Fruit fly (Drosophila melanogaster) whole organism, embryonic: ENCODE measurements around the gene CG5697.

Source experiments
- Ada2b ChIP-seq: fragments of 200-800 bp; sonication (Bioruptor generic); IDR thresholded peaks from 2 replicates; pipeline ENCODE4 v1.3.6; 2022; ENCODE audit warnings: missing biosample characterization, missing genetic modification characterization
- CG11247 ChIP-seq: fragments of 200-800 bp; sonication (Bioruptor generic); IDR thresholded peaks from 2 replicates; pipeline ENCODE4 v1.3.6; 2022; ENCODE audit warnings: missing biosample characterization, missing genetic modification characterization
- CG11696 ChIP-seq: fragments of 200-800 bp; sonication (Bioruptor generic); IDR thresholded peaks from 2 replicates; pipeline ENCODE4 v1.3.6; 2022; ENCODE audit warnings: missing biosample characterization, missing genetic modification characterization
- CG12155 ChIP-seq: fragments of 200-800 bp; sonication (Bioruptor generic); optimal IDR thresholded peaks from 3 replicates; lab custom pipeline; 2016; ENCODE audit warnings: missing biosample characterization, missing genetic modification characterization
- CG12299 ChIP-seq: fragments of 200-800 bp; sonication (Bioruptor generic); optimal IDR thresholded peaks from 2 replicates; lab custom pipeline; 2018; ENCODE audit warnings: missing biosample characterization, mild to moderate bottlenecking, missing genetic modification characterization
- CG12659 ChIP-seq: fragments of 200-800 bp; sonication (Bioruptor generic); optimal IDR thresholded peaks from 3 replicates; lab custom pipeline; 2017; ENCODE audit warnings: mild to moderate bottlenecking, missing biosample characterization, missing genetic modification reagents, missing genetic modification characterization
- CG12942 ChIP-seq: fragments of 200-800 bp; sonication (Bioruptor generic); optimal IDR thresholded peaks from 3 replicates; lab custom pipeline; 2016; ENCODE audit warnings: missing biosample characterization, missing genetic modification characterization
- CG14965 ChIP-seq: fragments of 200-800 bp; sonication (Bioruptor generic); optimal IDR thresholded peaks from 2 replicates; lab custom pipeline; 2016; ENCODE audit warnings: missing biosample characterization, missing genetic modification characterization, borderline replicate concordance
- CG16813 ChIP-seq: fragments of 200-800 bp; sonication (Bioruptor generic); IDR thresholded peaks from 3 replicates; pipeline ENCODE4 v1.3.6; 2022; ENCODE audit warnings: missing biosample characterization, missing genetic modification characterization; ENCODE audit not compliant: partially characterized antibody
- CG16815 ChIP-seq: fragments of 200-800 bp; sonication (Bioruptor generic); optimal IDR thresholded peaks from 3 replicates; lab custom pipeline; 2017; ENCODE audit warnings: missing biosample characterization, mild to moderate bottlenecking, missing genetic modification characterization
- CG1792 ChIP-seq: fragments of 200-800 bp; sonication (Bioruptor generic); optimal IDR thresholded peaks from 2 replicates; lab custom pipeline; 2016; ENCODE audit warnings: missing biosample characterization, missing genetic modification characterization
- CG18262 ChIP-seq: fragments of 200-800 bp; optimal IDR thresholded peaks from 3 replicates; lab custom pipeline; 2019; ENCODE audit warnings: missing biosample characterization, mild to moderate bottlenecking, missing genetic modification characterization, moderate library complexity
- CG18619 ChIP-seq: fragments of 200-800 bp; sonication (Bioruptor generic); optimal IDR thresholded peaks from 3 replicates; lab custom pipeline; 2017; ENCODE audit warnings: missing biosample characterization, mild to moderate bottlenecking, missing genetic modification characterization
- CG2116 ChIP-seq: fragments of 200-800 bp; sonication (Bioruptor generic); optimal IDR thresholded peaks from 3 replicates; lab custom pipeline; 2018; ENCODE audit warnings: missing biosample characterization, mild to moderate bottlenecking, missing genetic modification characterization
- CG2199 ChIP-seq: fragments of 200-800 bp; sonication (Bioruptor generic); IDR thresholded peaks from 3 replicates; pipeline ENCODE4 v1.3.6; 2022; ENCODE audit warnings: missing biosample characterization, missing genetic modification characterization
- CG31224 ChIP-seq: fragments of 200-800 bp; sonication (Bioruptor generic); IDR thresholded peaks from 2 replicates; pipeline ENCODE4 v1.3.6; 2022; ENCODE audit warnings: missing biosample characterization, missing genetic modification characterization
- CG31365 ChIP-seq: fragments of 200-800 bp; sonication (Bioruptor generic); optimal IDR thresholded peaks from 2 replicates; lab custom pipeline; 2018; ENCODE audit warnings: missing biosample characterization, mild to moderate bottlenecking, missing genetic modification characterization
- CG34224 ChIP-seq: fragments of 200-800 bp; sonication (Bioruptor generic); IDR thresholded peaks from 3 replicates; pipeline ENCODE4 v1.3.6; 2022; ENCODE audit warnings: missing biosample characterization, missing genetic modification characterization; ENCODE audit not compliant: partially characterized antibody
- CG7745 ChIP-seq: fragments of 200-800 bp; sonication (Bioruptor generic); optimal IDR thresholded peaks from 2 replicates; lab custom pipeline; 2018; ENCODE audit warnings: missing biosample characterization, mild to moderate bottlenecking, missing genetic modification characterization, moderate library complexity
- CG9727 ChIP-seq: fragments of 200-800 bp; sonication (Bioruptor generic); optimal IDR thresholded peaks from 3 replicates; lab custom pipeline; 2017; ENCODE audit warnings: missing biosample characterization, mild to moderate bottlenecking, missing genetic modification characterization
- CG9876 ChIP-seq: fragments of 200-800 bp; sonication (Bioruptor generic); optimal IDR thresholded peaks from 2 replicates; lab custom pipeline; 2016; ENCODE audit warnings: missing biosample characterization, missing genetic modification characterization
- Dfd ChIP-seq, 2 experiments: fragments of >200 bp; optimal IDR thresholded peaks; 2 replicates each; lab custom pipeline; 2017; ENCODE audit warnings: missing biosample characterization in 2 of 2, missing genetic modification characterization in 2 of 2
- Dip2 ChIP-seq: fragments of 200-800 bp; sonication (Bioruptor generic); IDR thresholded peaks from 2 replicates; pipeline ENCODE4 v1.3.6; 2022; ENCODE audit warnings: missing biosample characterization, missing genetic modification characterization
- Dll ChIP-seq: fragments of 200-800 bp; sonication (Bioruptor generic); IDR thresholded peaks from 4 replicates; pipeline ENCODE4 v1.3.6; 2022; ENCODE audit warnings: missing biosample characterization, missing genetic modification characterization; ENCODE audit not compliant: partially characterized antibody
- E2f2 ChIP-seq: fragments of 200-800 bp; sonication (Bioruptor generic); IDR thresholded peaks from 2 replicates; pipeline ENCODE4 v1.3.6; 2022; ENCODE audit warnings: missing biosample characterization, missing genetic modification characterization
- Hsf ChIP-seq: fragments of 200-800 bp; sonication (Bioruptor generic); optimal IDR thresholded peaks from 3 replicates; lab custom pipeline; 2016; ENCODE audit warnings: missing biosample characterization, missing genetic modification characterization
- MTF-1 ChIP-seq: fragments of 200-800 bp; sonication (Bioruptor generic); optimal IDR thresholded peaks from 2 replicates; lab custom pipeline; 2018; ENCODE audit warnings: missing biosample characterization, mild to moderate bottlenecking, missing genetic modification characterization, borderline replicate concordance
- Max ChIP-seq: fragments of 200-800 bp; sonication (Bioruptor generic); optimal IDR thresholded peaks from 2 replicates; lab custom pipeline; 2016; ENCODE audit warnings: missing biosample characterization, mild to moderate bottlenecking, missing genetic modification characterization
- NK7.1 ChIP-seq: fragments of 200-800 bp; sonication (Bioruptor generic); optimal IDR thresholded peaks from 3 replicates; lab custom pipeline; 2016; ENCODE audit warnings: missing biosample characterization, missing genetic modification characterization
- Rfx ChIP-seq: fragments of 200-800 bp; sonication (Bioruptor generic); IDR thresholded peaks from 2 replicates; pipeline ENCODE4 v1.3.6; 2022; ENCODE audit warnings: missing biosample characterization, missing genetic modification characterization
- Sin3A ChIP-seq: fragments of >200 bp; optimal IDR thresholded peaks from 2 replicates; lab custom pipeline; 2018
- ato ChIP-seq: fragments of 200-800 bp; sonication (Bioruptor generic); IDR thresholded peaks from 2 replicates; pipeline ENCODE4 v1.3.6; 2022; ENCODE audit warnings: missing biosample characterization, missing genetic modification characterization; ENCODE audit not compliant: partially characterized antibody
- bsh ChIP-seq, 2 experiments: fragments of 200-800 bp; sonication (Bioruptor generic); optimal IDR thresholded peaks; 2 replicates each; lab custom pipeline; 2017 to 2018; ENCODE audit warnings: mild to moderate bottlenecking in 2 of 2, missing biosample characterization in 2 of 2, missing genetic modification characterization in 2 of 2, moderate library complexity in 1 of 2
- btn ChIP-seq: fragments of 200-800 bp; sonication (Bioruptor generic); optimal IDR thresholded peaks from 2 replicates; lab custom pipeline; 2016; ENCODE audit warnings: missing biosample characterization, missing genetic modification characterization
- chm ChIP-seq: fragments of 200-800 bp; sonication (Bioruptor generic); IDR thresholded peaks from 2 replicates; pipeline ENCODE4 v1.3.6; 2022; ENCODE audit warnings: missing biosample characterization, missing genetic modification characterization
- crol ChIP-seq: fragments of 200-800 bp; sonication (Bioruptor generic); IDR thresholded peaks from 2 replicates; pipeline ENCODE4 v1.3.6; 2022; ENCODE audit warnings: missing biosample characterization, missing genetic modification characterization
- da ChIP-seq: fragments of 200-800 bp; sonication (Bioruptor generic); optimal IDR thresholded peaks from 2 replicates; lab custom pipeline; 2016; ENCODE audit warnings: missing biosample characterization, missing genetic modification characterization
- dimm ChIP-seq: fragments of 200-800 bp; sonication (Bioruptor generic); IDR thresholded peaks from 2 replicates; pipeline ENCODE4 v1.3.6; 2022; ENCODE audit warnings: missing biosample characterization, missing genetic modification characterization
- dm ChIP-seq: fragments of 200-800 bp; sonication (Bioruptor generic); optimal IDR thresholded peaks from 3 replicates; lab custom pipeline; 2016; ENCODE audit warnings: missing biosample characterization, missing genetic modification characterization
- dysf ChIP-seq: fragments of 200-800 bp; sonication (Bioruptor generic); IDR thresholded peaks from 3 replicates; pipeline ENCODE4 v1.3.6; 2022; ENCODE audit warnings: missing biosample characterization, missing genetic modification characterization
- emc ChIP-seq: fragments of 200-800 bp; sonication (Bioruptor generic); optimal IDR thresholded peaks from 2 replicates; lab custom pipeline; 2016; ENCODE audit warnings: missing biosample characterization, missing genetic modification characterization
- exex ChIP-seq: fragments of 200-800 bp; sonication (Bioruptor generic); optimal IDR thresholded peaks from 4 replicates; lab custom pipeline; 2018; ENCODE audit warnings: missing biosample characterization, mild to moderate bottlenecking, missing genetic modification characterization, moderate library complexity
- lab ChIP-seq: fragments of 200-800 bp; sonication (Bioruptor generic); optimal IDR thresholded peaks from 3 replicates; lab custom pipeline; 2017; ENCODE audit warnings: missing biosample characterization, missing genetic modification characterization, mild to moderate bottlenecking, moderate library complexity, missing genetic modification reagents
- luna ChIP-seq: fragments of 200-800 bp; sonication (Bioruptor generic); optimal IDR thresholded peaks from 2 replicates; lab custom pipeline; 2016; ENCODE audit warnings: missing biosample characterization, missing genetic modification characterization
- mld ChIP-seq: fragments of 200-800 bp; sonication (Bioruptor generic); IDR thresholded peaks from 3 replicates; pipeline ENCODE4 v1.3.6; 2022; ENCODE audit warnings: missing biosample characterization, missing genetic modification characterization; ENCODE audit not compliant: partially characterized antibody
- otp ChIP-seq: fragments of 200-800 bp; sonication (Bioruptor generic); IDR thresholded peaks from 3 replicates; pipeline ENCODE4, ENCODE4 v1.3.6; 2022; ENCODE audit warnings: missing biosample characterization, missing genetic modification characterization
- sisA ChIP-seq: fragments of 200-800 bp; sonication (Bioruptor generic); IDR thresholded peaks from 2 replicates; pipeline ENCODE4 v1.3.6; 2022; ENCODE audit warnings: missing biosample characterization, missing genetic modification characterization
- unpg ChIP-seq: fragments of 200-800 bp; sonication (Bioruptor generic); optimal IDR thresholded peaks from 3 replicates; lab custom pipeline; 2018; ENCODE audit warnings: missing biosample characterization, mild to moderate bottlenecking, missing genetic modification characterization, moderate library complexity
- zf30C ChIP-seq: fragments of 200-800 bp; sonication (Bioruptor generic); optimal IDR thresholded peaks from 3 replicates; lab custom pipeline; 2018; ENCODE audit warnings: missing biosample characterization, mild to moderate bottlenecking, missing genetic modification characterization

CG5697 gene

dm6 chr3R:21060430-21061245 lies 44.9 kb downstream of the CG5697 start, which contains the start of gene Mvl (continued):
- TF ChIP-seq chm, result peak; percentile 55; the same call in 1 of the 2 replicates
- TF ChIP-seq E2f2 (GFP tag; lab: Robert Waterston, UW), result peak; percentile 82; the same call in 1 of the 2 replicates
- no peak for TF ChIP-seq CG11247 (GFP tag; lab: Robert Waterston, UW)
- no peak for TF ChIP-seq da (GFP tag; lab: Kevin White, UChicago)
- no peak for TF ChIP-seq ato (GFP tag; lab: Robert Waterston, UW)
- TF ChIP-seq Dip2, result no peak
- peak; percentile 46 for TF ChIP-seq dm (GFP tag; lab: Kevin White, UChicago)
- TF ChIP-seq Max (GFP tag; lab: Kevin White, UChicago), result no peak
- TF ChIP-seq CG12942 (GFP tag; lab: Kevin White, UChicago), result no peak
- TF ChIP-seq CG1792, result no peak
- TF ChIP-seq zf30C (GFP tag; lab: Kevin White, UChicago), result peak; percentile 9
- TF ChIP-seq Sin3A (lab: Kevin White, UChicago), result no peak
- TF ChIP-seq otp (GFP tag; lab: Robert Waterston, UW), result no peak
- TF ChIP-seq CG12155 (GFP tag; lab: Kevin White, UChicago), result no peak
- TF ChIP-seq mld (GFP tag; lab: Robert Waterston, UW), result no peak
- TF ChIP-seq Dfd (GFP tag; optimal IDR thresholded peaks at IDR 0.05; lab: Kevin White, UChicago), result no peak
- no peak for TF ChIP-seq CG9727
- TF ChIP-seq btn (GFP tag; lab: Kevin White, UChicago), result no peak
- peak; percentile 18; the same call in 1 of the 2 replicates for TF ChIP-seq Rfx
- no peak for TF ChIP-seq dimm
- TF ChIP-seq CG12299 (tag; lab: Kevin White, UChicago), result no peak
- TF ChIP-seq dysf (GFP tag; lab: Robert Waterston, UW), result no peak
- TF ChIP-seq CG18619 (GFP tag; lab: Kevin White, UChicago), result no peak
- no peak for TF ChIP-seq emc (GFP tag; lab: Kevin White, UChicago)
- TF ChIP-seq sisA (GFP tag; lab: Robert Waterston, UW), result no peak
- TF ChIP-seq CG2116, result peak; percentile 44
- TF ChIP-seq CG7745 (tag; lab: Kevin White, UChicago), result peak; percentile 5
- no peak for TF ChIP-seq CG14965 (GFP tag; lab: Kevin White, UChicago)
- no peak for TF ChIP-seq CG18262 (tag; lab: Kevin White, UChicago)
- no peak for TF ChIP-seq unpg
- TF ChIP-seq CG16813 (GFP tag; lab: Robert Waterston, UW), result no peak
- no peak for TF ChIP-seq CG9876 (GFP tag; lab: Kevin White, UChicago)
- TF ChIP-seq Ada2b (GFP tag; lab: Robert Waterston, UW), result no peak
- peak; percentile 71 for TF ChIP-seq lab (GFP tag; lab: Kevin White, UChicago)
- no peak for TF ChIP-seq NK7.1 (GFP tag; lab: Kevin White, UChicago)
- TF ChIP-seq CG31365 (tag; lab: Kevin White, UChicago), result peak; percentile 2
- TF ChIP-seq luna (GFP tag; lab: Kevin White, UChicago), result no peak
- TF ChIP-seq Hsf, result no peak
- TF ChIP-seq crol, result no peak
- TF ChIP-seq CG34224 (GFP tag; lab: Robert Waterston, UW), result peak; percentile 24; the same call in 1 of the 3 replicates
- no peak for TF ChIP-seq MTF-1
- no peak for TF ChIP-seq CG16815
- no peak; the same call in 2 of the 3 replicates for TF ChIP-seq CG2199 (GFP tag; lab: Robert Waterston, UW)
- no peak for TF ChIP-seq exex (tag; lab: Kevin White, UChicago)
- no peak for TF ChIP-seq bsh (GFP tag; optimal IDR thresholded peaks at IDR 0.05; lab: Kevin White, UChicago)
- peak; percentile 39 for TF ChIP-seq CG12659 (GFP tag; lab: Kevin White, UChicago)
- TF ChIP-seq Dll (GFP tag; lab: Robert Waterston, UW), result 0 out of 4 replicates have a peak, but pooled peaks have one; percentile 32
- no peak for TF ChIP-seq CG31224
- TF ChIP-seq CG11696, result no peak
